Worm (Caenorhabditis elegans) whole organism, late embryonic: ENCODE results near the gene F17H10.4.

Experiments
- F13H6.1 ChIP-seq: sonication (generic microtip); optimal IDR thresholded peaks from 2 replicates; lab custom pipeline; 2016; ENCODE audit warnings: missing genetic modification characterization, missing compliant biosample characterization
- T23F11.4 ChIP-seq: fragments of 200-800 bp; sonication (Bioruptor generic); optimal IDR thresholded peaks from 2 replicates; lab custom pipeline; 2018; ENCODE audit warnings: mild to moderate bottlenecking, missing genetic modification characterization, missing compliant biosample characterization
- ceh-14 ChIP-seq: sonication (generic microtip); optimal IDR thresholded peaks from 2 replicates; lab custom pipeline; 2016; ENCODE audit warnings: missing genotype, missing genetic modification characterization, missing compliant biosample characterization
- ceh-18 ChIP-seq: sonication (generic microtip); optimal IDR thresholded peaks from 2 replicates; lab custom pipeline; 2016; ENCODE audit warnings: missing genetic modification characterization, missing compliant biosample characterization
- ceh-2 ChIP-seq: sonication (generic microtip); optimal IDR thresholded peaks from 2 replicates; lab custom pipeline; 2016; ENCODE audit warnings: missing genotype, missing genetic modification characterization, missing compliant biosample characterization
- ceh-24 ChIP-seq: sonication (generic microtip); optimal IDR thresholded peaks from 2 replicates; lab custom pipeline; 2016; ENCODE audit warnings: mild to moderate bottlenecking, missing genetic modification characterization, missing compliant biosample characterization
- ceh-48 ChIP-seq: sonication (generic microtip); optimal IDR thresholded peaks from 2 replicates; lab custom pipeline; 2016; ENCODE audit warnings: missing genetic modification characterization, inconsistent platforms, missing compliant biosample characterization
- dmd-4 ChIP-seq: sonication (generic microtip); optimal IDR thresholded peaks from 2 replicates; lab custom pipeline; 2016; ENCODE audit warnings: borderline replicate concordance, missing genetic modification characterization, missing compliant biosample characterization
- dve-1 ChIP-seq: sonication (generic microtip); optimal IDR thresholded peaks from 2 replicates; lab custom pipeline; 2017; ENCODE audit warnings: antibody characterized with exemption, mild to moderate bottlenecking, missing genetic modification characterization, missing compliant biosample characterization
- mec-3 ChIP-seq: sonication (generic microtip); optimal IDR thresholded peaks from 2 replicates; lab custom pipeline; 2016; ENCODE audit warnings: borderline replicate concordance, missing genetic modification characterization, missing compliant biosample characterization
- nfya-1 ChIP-seq: sonication (generic microtip); optimal IDR thresholded peaks from 2 replicates; lab custom pipeline; 2017; ENCODE audit warnings: missing genetic modification characterization, mild to moderate bottlenecking, missing compliant biosample characterization, antibody characterized with exemption, moderate library complexity
- pag-3 ChIP-seq: sonication (generic microtip); optimal IDR thresholded peaks from 2 replicates; lab custom pipeline; 2016; ENCODE audit warnings: missing compliant biosample characterization, missing genetic modification characterization, borderline replicate concordance
- pha-4 ChIP-seq: fragments of 150-350 bp; optimal IDR thresholded peaks from 2 replicates; lab custom pipeline; 2018; ENCODE audit warnings: missing biosample characterization, missing genetic modification reagents, missing genetic modification characterization
- sox-2 ChIP-seq: fragments of 200-800 bp; sonication (Bioruptor generic); IDR thresholded peaks from 2 replicates; pipeline ENCODE4 v1.3.6; 2022; ENCODE audit warnings: missing genetic modification reagents, missing genetic modification characterization, missing compliant biosample characterization
- unc-86 ChIP-seq: sonication (generic microtip); optimal IDR thresholded peaks from 2 replicates; lab custom pipeline; 2016; ENCODE audit warnings: missing genetic modification characterization, missing compliant biosample characterization

The F17H10.4 gene

DNA sequence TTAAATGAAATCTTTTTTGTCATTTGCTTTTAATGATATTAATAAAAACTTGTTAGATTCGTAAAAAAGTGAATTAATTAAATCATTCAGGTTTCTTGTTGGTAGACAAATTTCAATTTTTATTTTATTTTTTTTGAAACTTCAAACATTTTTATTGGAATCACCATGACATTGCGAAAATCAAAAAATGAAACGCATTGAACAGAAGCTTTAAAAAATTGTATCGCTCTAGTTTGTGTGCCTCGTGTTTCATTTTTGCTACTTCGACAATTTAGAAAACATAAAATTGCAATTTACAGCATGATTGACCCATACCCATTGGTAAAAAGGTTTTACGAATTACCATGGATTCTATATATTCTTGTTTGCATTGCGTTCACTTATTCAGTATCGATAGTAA lies 42.0 kb downstream of the F17H10.4 start, which contains the start of gene R03G8.1:
R03G8.1 (plus strand) TSS at position 301 of the 400 bp plus-strand sequence.
- TF ChIP-seq ceh-14 (tag; lab: Kevin White, UChicago) (no peak), nfya-1 (tag; lab: Kevin White, UChicago) (no peak), ceh-24 (tag; lab: Kevin White, UChicago) (no peak)
- TF ChIP-seq, all 69 proteins: peak for 0

DNA sequence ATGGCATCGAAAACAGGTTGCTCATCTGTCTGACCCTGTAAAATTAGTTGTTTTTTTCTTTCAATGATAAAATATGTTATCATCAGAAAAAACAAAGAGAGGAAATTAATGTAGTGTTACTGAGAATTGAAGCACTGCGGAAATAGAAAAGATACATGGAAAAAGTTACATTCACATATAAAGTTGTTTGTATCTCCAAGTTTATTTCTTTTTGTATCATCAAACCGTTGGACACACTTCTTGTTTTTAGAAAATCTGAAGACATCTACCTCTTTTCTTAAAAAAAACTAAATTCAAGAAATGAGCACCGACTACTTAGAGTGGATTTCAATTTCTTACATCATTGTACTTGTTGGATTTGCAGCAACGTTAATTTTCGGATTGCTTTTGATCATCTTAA lies 44.0 kb downstream of the F17H10.4 start, which contains the start of gene str-10:
str-10 (plus strand) TSS at position 301 of the 400 bp plus-strand sequence.
- TF ChIP-seq ceh-14 (tag; lab: Kevin White, UChicago) (no peak), pha-4 (tag; lab: Kevin White, UChicago) (no peak), sox-2 (GFP tag; lab: Robert Waterston, UW) (no peak), pag-3 (no peak)

DNA sequence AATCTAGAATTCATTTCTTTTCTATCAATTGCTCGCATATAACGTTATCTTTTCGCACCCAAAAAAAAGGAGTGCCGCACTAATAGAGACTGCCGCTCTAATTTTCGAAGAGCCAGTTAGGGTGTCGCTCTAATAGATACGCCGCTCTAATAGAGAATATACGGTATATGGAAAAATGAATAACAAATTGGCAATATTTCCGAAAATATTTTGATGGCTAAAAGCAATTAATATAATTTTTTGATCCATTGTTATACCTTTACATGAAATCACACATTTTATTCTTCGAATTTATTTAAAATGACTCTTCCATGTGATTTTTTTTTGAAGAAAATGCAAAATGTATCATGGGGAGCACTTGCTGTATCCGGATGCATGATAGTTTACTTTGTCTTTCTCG lies 48.4 kb downstream of the F17H10.4 start, which contains the start of gene K03A11.4:
K03A11.4 (plus strand) TSS at position 301 of the 400 bp plus-strand sequence.
- TF ChIP-seq unc-86 (no peak), mec-3 (tag; lab: Kevin White, UChicago) (no peak), ceh-18 (tag; lab: Kevin White, UChicago) (no peak), dmd-4 (tag; lab: Kevin White, UChicago) (no peak), ceh-2 (tag; lab: Kevin White, UChicago) (no peak), T23F11.4 (GFP tag; lab: Kevin White, UChicago) (no peak), ceh-48 (tag; lab: Kevin White, UChicago) (no peak), ceh-14 (tag; lab: Kevin White, UChicago) (no peak), dve-1 (tag; lab: Kevin White, UChicago) (no peak), F13H6.1 (no peak)
- TF ChIP-seq, all 69 proteins: peak for 0
